Worm (Caenorhabditis elegans) whole organism, L2 larva: ENCODE measurements around the gene F42H10.6.

Source experiments
- F13H6.1 ChIP-seq: sonication (generic microtip); optimal IDR thresholded peaks from 2 replicates; lab custom pipeline; 2016; ENCODE audit warnings: missing genetic modification characterization, missing compliant biosample characterization
- Y55F3AM.14 ChIP-seq: fragments of 200-800 bp; sonication (Bioruptor generic); optimal IDR thresholded peaks from 2 replicates; lab custom pipeline; 2018; ENCODE audit warnings: mild to moderate bottlenecking, missing genetic modification characterization, missing compliant biosample characterization
- ZK546.5 ChIP-seq: sonication (generic microtip); optimal IDR thresholded peaks from 2 replicates; lab custom pipeline; 2017; ENCODE audit warnings: missing biosample characterization, missing genetic modification characterization
- alr-1 ChIP-seq: fragments of 150-350 bp; optimal IDR thresholded peaks from 2 replicates; lab custom pipeline; 2014; ENCODE audit warnings: missing biosample characterization, missing genetic modification characterization
- aly-2 ChIP-seq: fragments of 150-350 bp; optimal IDR thresholded peaks from 2 replicates; lab custom pipeline; 2014; ENCODE audit warnings: missing biosample characterization, missing genetic modification characterization
- blmp-1 ChIP-seq: sonication (generic microtip); optimal IDR thresholded peaks from 2 replicates; lab custom pipeline; 2017; ENCODE audit warnings: missing genetic modification characterization, mild to moderate bottlenecking, missing compliant biosample characterization, antibody characterized with exemption, moderate library complexity; ENCODE audit not compliant: insufficient read depth
- ceh-16 ChIP-seq: fragments of 150-350 bp; optimal IDR thresholded peaks from 2 replicates; lab custom pipeline; 2014; ENCODE audit warnings: missing biosample characterization, missing genetic modification characterization
- ceh-82 ChIP-seq: fragments of 150-350 bp; optimal IDR thresholded peaks from 2 replicates; lab custom pipeline; 2014; ENCODE audit warnings: missing biosample characterization, missing genetic modification characterization
- egl-27 ChIP-seq: sonication (generic microtip); optimal IDR thresholded peaks from 3 replicates; lab custom pipeline; 2017; ENCODE audit warnings: missing biosample characterization, missing genetic modification reagents, missing genetic modification characterization
- elt-3 ChIP-seq: sonication (generic microtip); optimal IDR thresholded peaks from 2 replicates; lab custom pipeline; 2017; ENCODE audit warnings: missing biosample characterization, missing genetic modification characterization
- gmeb-1 ChIP-seq: fragments of 150-350 bp; optimal IDR thresholded peaks from 2 replicates; lab custom pipeline; 2014; ENCODE audit warnings: missing biosample characterization, missing genetic modification characterization
- lin-39 ChIP-seq: fragments of 150-350 bp; optimal IDR thresholded peaks from 2 replicates; lab custom pipeline; 2014; ENCODE audit warnings: missing biosample characterization, missing genetic modification reagents, missing genetic modification characterization
- lsy-2 ChIP-seq, 2 experiments: fragments of 150-350 bp in 1 of 2; sonication (generic microtip) in 1 of 2; optimal IDR thresholded peaks; 2 replicates each; lab custom pipeline; 2014 to 2017; ENCODE audit warnings: missing biosample characterization in 2 of 2, missing genetic modification characterization in 2 of 2
- mbf-1 ChIP-seq: sonication (generic microtip); optimal IDR thresholded peaks from 2 replicates; lab custom pipeline; 2017; ENCODE audit warnings: missing biosample characterization, missing genetic modification characterization
- nhr-10 ChIP-seq: sonication (generic microtip); optimal IDR thresholded peaks from 2 replicates; lab custom pipeline; 2017; ENCODE audit warnings: missing biosample characterization, missing genetic modification characterization
- nhr-11 ChIP-seq: fragments of 150-350 bp; optimal IDR thresholded peaks from 2 replicates; lab custom pipeline; 2014; ENCODE audit warnings: missing biosample characterization, missing genetic modification characterization
- nhr-129 ChIP-seq: fragments of 150-350 bp; optimal IDR thresholded peaks from 2 replicates; lab custom pipeline; 2014; ENCODE audit warnings: missing biosample characterization, missing genetic modification characterization
- nhr-21 ChIP-seq: fragments of 150-350 bp; optimal IDR thresholded peaks from 2 replicates; lab custom pipeline; 2014; ENCODE audit warnings: missing biosample characterization, missing genetic modification characterization
- nhr-23 ChIP-seq: fragments of 150-350 bp; optimal IDR thresholded peaks from 2 replicates; lab custom pipeline; 2014; ENCODE audit warnings: missing biosample characterization, missing genetic modification reagents, missing genetic modification characterization
- nhr-6 ChIP-seq: fragments of 150-350 bp; optimal IDR thresholded peaks from 2 replicates; lab custom pipeline; 2014; ENCODE audit warnings: missing biosample characterization, missing genetic modification characterization
- nhr-77 ChIP-seq: fragments of 150-350 bp; optimal IDR thresholded peaks from 2 replicates; lab custom pipeline; 2014; ENCODE audit warnings: missing biosample characterization, missing genetic modification characterization
- peb-1 ChIP-seq: fragments of 150-350 bp; optimal IDR thresholded peaks from 2 replicates; lab custom pipeline; 2014; ENCODE audit warnings: missing biosample characterization, missing genetic modification characterization
- sem-4 ChIP-seq: fragments of 150-350 bp; optimal IDR thresholded peaks from 2 replicates; lab custom pipeline; 2014; ENCODE audit warnings: missing biosample characterization, missing genetic modification reagents, missing genetic modification characterization
- sma-3 ChIP-seq: sonication (generic microtip); optimal IDR thresholded peaks from 2 replicates; lab custom pipeline; 2016; ENCODE audit warnings: missing genetic modification reagents, missing genetic modification characterization, missing compliant biosample characterization
- sma-9 ChIP-seq, 2 experiments: fragments of 150-350 bp in 1 of 2; sonication (generic microtip) in 1 of 2; optimal IDR thresholded peaks; 2 replicates each; lab custom pipeline; 2014 to 2016; ENCODE audit warnings: missing genetic modification characterization in 2 of 2, mild to moderate bottlenecking in 1 of 2, missing biosample characterization in 1 of 2, missing compliant biosample characterization in 1 of 2, missing genetic modification reagents in 1 of 2, moderate library complexity in 1 of 2
- snpc-4 ChIP-seq: fragments of 150-350 bp; optimal IDR thresholded peaks from 2 replicates; lab custom pipeline; 2014; ENCODE audit warnings: missing biosample characterization, missing genetic modification characterization
- unc-39 ChIP-seq: fragments of 150-350 bp; optimal IDR thresholded peaks from 2 replicates; lab custom pipeline; 2014; ENCODE audit warnings: missing biosample characterization, missing genetic modification characterization
- unc-55 ChIP-seq: fragments of 150-350 bp; sonication (generic microtip); optimal IDR thresholded peaks from 3 replicates; lab custom pipeline; 2014; ENCODE audit warnings: missing biosample characterization, missing genetic modification reagents, missing genetic modification characterization
- unc-62 ChIP-seq: fragments of 150-350 bp; optimal IDR thresholded peaks from 2 replicates; lab custom pipeline; 2014; ENCODE audit warnings: missing biosample characterization, missing genetic modification reagents, missing genetic modification characterization
- zag-1 ChIP-seq: fragments of 150-350 bp; optimal IDR thresholded peaks from 2 replicates; lab custom pipeline; 2014; ENCODE audit warnings: missing biosample characterization, missing genetic modification characterization
- ztf-1 ChIP-seq: fragments of 200-800 bp; sonication (Bioruptor generic); conservative IDR thresholded peaks from 2 replicates; pipeline ENCODE4 v1.3.6; 2022; ENCODE audit warnings: missing genetic modification characterization, missing compliant biosample characterization
- ztf-4 ChIP-seq: fragments of 150-350 bp; optimal IDR thresholded peaks from 2 replicates; lab custom pipeline; 2014; ENCODE audit warnings: missing biosample characterization, missing genetic modification characterization

Gene F42H10.6

ce11 chrIII:8524773-8525172 lies 44.5 kb upstream of the F42H10.6 start, which contains the start of gene idpp-15:
Gene idpp-15, plus strand, starts transcription at chrIII:8525073.
- TF ChIP-seq mbf-1 (no peak), zag-1 (tag; lab: Kevin White, UChicago) (no peak), nhr-77 (tag; lab: Kevin White, UChicago) (no peak), nhr-10 (tag; lab: Kevin White, UChicago) (no peak), alr-1 (no peak), blmp-1 (tag; lab: Kevin White, UChicago) (no peak), elt-3 (no peak), lin-39 (tag; lab: Kevin White, UChicago) (no peak), ceh-82 (no peak), ztf-1 (GFP tag; lab: Robert Waterston, UW) (no peak), nhr-23 (tag; lab: Kevin White, UChicago) (no peak), nhr-21 (tag; lab: Kevin White, UChicago) (no peak), unc-55 (GFP tag; lab: Kevin White, UChicago) (no peak), unc-39 (no peak), nhr-11 (no peak), Y55F3AM.14 (no peak)

- TF ChIP-seq gmeb-1 (tag; lab: Kevin White, UChicago) (no peak), sem-4 (tag; lab: Kevin White, UChicago) (no peak), nhr-23 (tag; lab: Kevin White, UChicago) (no peak), nhr-129 (no peak), sma-3 (GFP tag; lab: Kevin White, UChicago) (no peak), egl-27 (tag; lab: Kevin White, UChicago) (no peak), blmp-1 (tag; lab: Kevin White, UChicago) (no peak)
- TF ChIP-seq, all 48 proteins: peak for 0
Measured at ce11 chrIII:8521654-8522392, 41.6 kb upstream of the F42H10.6 start.

ce11 chrIII:8520589-8520988 lies 40.3 kb upstream of the F42H10.6 start:
- TF ChIP-seq sma-9 (GFP tag; optimal IDR thresholded peaks at IDR 0.05; lab: Kevin White, UChicago) (peak; percentile 5), sma-9 (tag; optimal IDR thresholded peaks at IDR 0.05; lab: Kevin White, UChicago) (no peak), aly-2 (tag; lab: Kevin White, UChicago) (no peak), F13H6.1 (tag; lab: Kevin White, UChicago) (peak; percentile 56)
- TF ChIP-seq, all 48 proteins: peak for 2

- TF ChIP-seq lin-39 (tag; lab: Kevin White, UChicago) (no peak), nhr-6 (tag; lab: Kevin White, UChicago) (no peak)
Measured at ce11 chrIII:8519886-8520285, 39.6 kb upstream of the F42H10.6 start, which contains the start of gene ZC21.8. Gene ZC21.8, minus strand, starts transcription at chrIII:8519986.

- TF ChIP-seq ceh-16 (tag; lab: Kevin White, UChicago) (no peak), Y55F3AM.14 (no peak), unc-62 (GFP tag; lab: Kevin White, UChicago) (no peak), ZK546.5 (tag; lab: Kevin White, UChicago) (no peak), snpc-4 (tag; lab: Kevin White, UChicago) (no peak), lsy-2 (tag; optimal IDR thresholded peaks at IDR 0.05; lab: Kevin White, UChicago) (no peak), zag-1 (tag; lab: Kevin White, UChicago) (no peak), ztf-4 (no peak)
Measured at ce11 chrIII:8518990-8519389, 38.7 kb upstream of the F42H10.6 start.

ce11 chrIII:8512279-8512942 lies 32.2 kb upstream of the F42H10.6 start:
- TF ChIP-seq peb-1 (tag; lab: Kevin White, UChicago) (no peak), ZK546.5 (tag; lab: Kevin White, UChicago) (no peak), nhr-129 (peak; percentile 1)
